Fruit fly (Drosophila melanogaster): ENCODE measurements around the gene Catsup.

dm6 chr2L:19057799-19058198 lies 16.1 kb downstream of the Catsup start:
- TF ChIP-seq lola (GFP tag; optimal IDR thresholded peaks at IDR 0.05) (no peak), psq (GFP tag; optimal IDR thresholded peaks at IDR 0.05) (no peak), OdsH (GFP tag; optimal IDR thresholded peaks at IDR 0.05) (no peak), usp (GFP tag; optimal IDR thresholded peaks at IDR 0.05) (no peak)
